Worm (Caenorhabditis elegans) whole organism, L4 larva: Measurements from ENCODE around the gene mes-2.

Experiments
- T26A8.4 ChIP-seq: fragments of 200-800 bp; sonication (Bioruptor generic); IDR thresholded peaks from 2 replicates; pipeline ENCODE4 v1.3.6; 2022; ENCODE audit warnings: missing genetic modification characterization, missing compliant biosample characterization
- ZK546.5 ChIP-seq, 2 experiments: sonication (generic microtip); optimal IDR thresholded peaks; 2 replicates each; lab custom pipeline; 2017; ENCODE audit warnings: missing biosample characterization in 2 of 2, missing genetic modification characterization in 2 of 2
- aly-2 ChIP-seq: sonication (generic microtip); optimal IDR thresholded peaks from 2 replicates; lab custom pipeline; 2018; ENCODE audit warnings: missing biosample characterization, missing genetic modification characterization
- ama-1 ChIP-seq: fragments of 150-350 bp; optimal IDR thresholded peaks from 2 replicates; lab custom pipeline; 2014; ENCODE audit warnings: inconsistent platforms, mixed read lengths
- ces-1 ChIP-seq: fragments of 150-350 bp; sonication (generic microtip); optimal IDR thresholded peaks from 4 replicates; lab custom pipeline; 2014; ENCODE audit warnings: missing biosample characterization, missing genetic modification reagents, missing genetic modification characterization
- daf-8 ChIP-seq: fragments of 200-800 bp; sonication (Bioruptor generic); IDR thresholded peaks from 2 replicates; pipeline ENCODE4 v1.3.6; 2022; ENCODE audit warnings: missing genetic modification characterization, missing compliant biosample characterization
- egl-27 ChIP-seq: sonication (generic microtip); optimal IDR thresholded peaks from 3 replicates; lab custom pipeline; 2017; ENCODE audit warnings: missing biosample characterization, missing genetic modification reagents, missing genetic modification characterization
- gei-8 ChIP-seq: fragments of 200-800 bp; sonication (Bioruptor generic); optimal IDR thresholded peaks from 2 replicates; lab custom pipeline; 2018; ENCODE audit warnings: mild to moderate bottlenecking, missing genetic modification characterization, missing compliant biosample characterization
- jun-1 ChIP-seq: fragments of 150-350 bp; optimal IDR thresholded peaks from 2 replicates; lab custom pipeline; 2014; ENCODE audit warnings: missing biosample characterization, missing genetic modification reagents, missing genetic modification characterization
- lsy-2 ChIP-seq, 2 experiments: fragments of 150-350 bp in 1 of 2; sonication (generic microtip) in 1 of 2; optimal IDR thresholded peaks; 2 replicates each; lab custom pipeline; 2014 to 2017; ENCODE audit warnings: missing biosample characterization in 2 of 2, missing genetic modification characterization in 2 of 2
- mep-1 ChIP-seq: fragments of 150-350 bp; sonication (generic microtip); optimal IDR thresholded peaks from 3 replicates; lab custom pipeline; 2014; ENCODE audit warnings: missing biosample characterization, missing genetic modification characterization
- pqm-1 ChIP-seq: sonication (generic microtip); optimal IDR thresholded peaks from 2 replicates; lab custom pipeline; 2017; ENCODE audit warnings: missing biosample characterization, missing genetic modification characterization
- unc-39 ChIP-seq: sonication (generic microtip); optimal IDR thresholded peaks from 2 replicates; lab custom pipeline; 2017; ENCODE audit warnings: missing biosample characterization, missing genetic modification characterization
- zfp-2 ChIP-seq: sonication (generic microtip); optimal IDR thresholded peaks from 2 replicates; lab custom pipeline; 2016; ENCODE audit warnings: mild to moderate bottlenecking, missing genetic modification characterization, missing compliant biosample characterization

- no peak for TF ChIP-seq mep-1 (tag; lab: Kevin White, UChicago)
- no peak for TF ChIP-seq gei-8 (GFP tag; lab: Kevin White, UChicago)
- no peak for TF ChIP-seq ZK546.5 (tag; optimal IDR thresholded peaks at IDR 0.05; lab: Kevin White, UChicago)
- no peak for TF ChIP-seq ama-1
- TF ChIP-seq lsy-2 (tag; optimal IDR thresholded peaks at IDR 0.05; lab: Kevin White, UChicago) = no peak
- TF ChIP-seq pqm-1 (tag; lab: Kevin White, UChicago) = no peak
- no peak for TF ChIP-seq T26A8.4 (GFP tag; lab: Robert Waterston, UW)
- TF ChIP-seq aly-2 = no peak
- TF ChIP-seq jun-1 (tag; lab: Kevin White, UChicago) = no peak
- no peak for TF ChIP-seq ces-1 (GFP tag; lab: Kevin White, UChicago)
- TF ChIP-seq egl-27 (tag; lab: Kevin White, UChicago) = no peak
- TF ChIP-seq unc-39 = no peak
- no peak for TF ChIP-seq daf-8 (GFP tag; lab: Robert Waterston, UW)
- no peak for TF ChIP-seq zfp-2 (tag; lab: Kevin White, UChicago)
Observed at ce11 chrII:14432100-14432499, 48.3 kb downstream of the mes-2 start.
